Fruit fly (Drosophila melanogaster) whole organism, prepupa: ENCODE data around the gene CG7840.
A peak's percentile ranks its signal among the peaks of the same experiment; 100 is the strongest.

Experiments
- Blimp-1 ChIP-seq: fragments of 200-800 bp; sonication (Bioruptor generic); optimal IDR thresholded peaks from 3 replicates; lab custom pipeline; 2017; ENCODE audit warnings: missing biosample characterization, missing genetic modification characterization, mild to moderate bottlenecking, moderate library complexity, missing genetic modification reagents
- CG10631 ChIP-seq: fragments of 200-800 bp; sonication (Bioruptor generic); optimal IDR thresholded peaks from 2 replicates; lab custom pipeline; 2016; ENCODE audit warnings: missing biosample characterization, missing genetic modification characterization
- CG10669 ChIP-seq: fragments of 200-800 bp; sonication (Bioruptor generic); optimal IDR thresholded peaks from 3 replicates; lab custom pipeline; 2018; ENCODE audit warnings: missing biosample characterization, mild to moderate bottlenecking, missing genetic modification characterization, moderate library complexity
- CG11762 ChIP-seq: fragments of 200-800 bp; sonication (Bioruptor generic); optimal IDR thresholded peaks from 3 replicates; lab custom pipeline; 2016; ENCODE audit warnings: missing biosample characterization, missing genetic modification characterization; ENCODE audit not compliant: insufficient read depth
- CG11902 ChIP-seq: fragments of 200-800 bp; sonication (Bioruptor generic); optimal IDR thresholded peaks from 3 replicates; lab custom pipeline; 2016; ENCODE audit warnings: missing biosample characterization, missing genetic modification characterization
- CG1621 ChIP-seq: fragments of 200-800 bp; sonication (Bioruptor generic); optimal IDR thresholded peaks from 3 replicates; lab custom pipeline; 2018; ENCODE audit warnings: missing biosample characterization, mild to moderate bottlenecking, missing genetic modification characterization
- CG16779 ChIP-seq: fragments of 200-800 bp; sonication (Bioruptor generic); optimal IDR thresholded peaks from 3 replicates; lab custom pipeline; 2017; ENCODE audit warnings: missing biosample characterization, mild to moderate bottlenecking, missing genetic modification characterization
- CG31627 ChIP-seq: fragments of 200-800 bp; sonication (Bioruptor generic); optimal IDR thresholded peaks from 3 replicates; lab custom pipeline; 2016; ENCODE audit warnings: missing biosample characterization, missing genetic modification characterization
- CG32006 ChIP-seq: fragments of 200-800 bp; sonication (Bioruptor generic); optimal IDR thresholded peaks from 3 replicates; lab custom pipeline; 2017; ENCODE audit warnings: missing biosample characterization, mild to moderate bottlenecking, missing genetic modification characterization
- CG34406 ChIP-seq: fragments of 200-800 bp; sonication (Bioruptor generic); optimal IDR thresholded peaks from 3 replicates; lab custom pipeline; 2016; ENCODE audit warnings: missing biosample characterization, missing genetic modification characterization
- CG4318 ChIP-seq: fragments of 200-800 bp; sonication (Bioruptor generic); optimal IDR thresholded peaks from 3 replicates; lab custom pipeline; 2017; ENCODE audit warnings: missing biosample characterization, mild to moderate bottlenecking, missing genetic modification characterization
- CG6163 ChIP-seq: fragments of 200-800 bp; sonication (Bioruptor generic); IDR thresholded peaks from 3 replicates; pipeline ENCODE4 v1.3.6; 2022; ENCODE audit warnings: missing biosample characterization, missing genetic modification characterization
- CG6276 ChIP-seq: fragments of 200-800 bp; sonication (Bioruptor generic); optimal IDR thresholded peaks from 2 replicates; lab custom pipeline; 2017; ENCODE audit warnings: missing biosample characterization, mild to moderate bottlenecking, missing genetic modification characterization
- CG6792 ChIP-seq: fragments of 200-800 bp; sonication (Bioruptor generic); optimal IDR thresholded peaks from 3 replicates; lab custom pipeline; 2016; ENCODE audit warnings: missing biosample characterization, missing genetic modification characterization
- CG6854 ChIP-seq: fragments of 200-800 bp; sonication (Bioruptor generic); optimal IDR thresholded peaks from 2 replicates; lab custom pipeline; 2017; ENCODE audit warnings: missing biosample characterization, mild to moderate bottlenecking, missing genetic modification characterization
- CG7368 ChIP-seq: fragments of 200-800 bp; sonication (Bioruptor generic); optimal IDR thresholded peaks from 3 replicates; lab custom pipeline; 2016; ENCODE audit warnings: missing biosample characterization, missing genetic modification characterization
- CG8319 ChIP-seq: fragments of 200-800 bp; sonication (Bioruptor generic); optimal IDR thresholded peaks from 3 replicates; lab custom pipeline; 2016; ENCODE audit warnings: missing biosample characterization, missing genetic modification characterization
- CG9139 ChIP-seq: fragments of 200-800 bp; sonication (Bioruptor generic); optimal IDR thresholded peaks from 3 replicates; lab custom pipeline; 2017; ENCODE audit warnings: missing biosample characterization, mild to moderate bottlenecking, missing genetic modification characterization
- Eip75B ChIP-seq: fragments of 200-800 bp; sonication (Bioruptor generic); optimal IDR thresholded peaks from 3 replicates; lab custom pipeline; 2016; ENCODE audit warnings: missing biosample characterization, missing genetic modification characterization
- Eip78C ChIP-seq: fragments of 200-800 bp; sonication (Bioruptor generic); peaks from one replicate; lab custom pipeline; 2016; ENCODE audit warnings: missing biosample characterization, missing genetic modification characterization
- Ets96B ChIP-seq: fragments of 200-800 bp; optimal IDR thresholded peaks from 2 replicates; lab custom pipeline; 2019; ENCODE audit warnings: missing biosample characterization, mild to moderate bottlenecking, missing genetic modification characterization, moderate library complexity
- Gug ChIP-seq: fragments of 200-800 bp; sonication (Bioruptor generic); IDR thresholded peaks from 2 replicates; pipeline ENCODE4 v1.3.6; 2022; ENCODE audit warnings: missing biosample characterization, missing genetic modification characterization
- Hr38 ChIP-seq: sonication (Bioruptor generic); optimal IDR thresholded peaks from 2 replicates; lab custom pipeline; 2016; ENCODE audit warnings: missing biosample characterization, missing genetic modification characterization
- Hr4 ChIP-seq: fragments of 200-800 bp; sonication (Bioruptor generic); optimal IDR thresholded peaks from 3 replicates; lab custom pipeline; 2016; ENCODE audit warnings: missing biosample characterization, missing genetic modification characterization
- Lpt ChIP-seq: fragments of 200-800 bp; sonication (Bioruptor generic); optimal IDR thresholded peaks from 3 replicates; lab custom pipeline; 2016; ENCODE audit warnings: missing biosample characterization, missing genetic modification characterization
- Met ChIP-seq: fragments of 200-800 bp; sonication (Bioruptor generic); optimal IDR thresholded peaks from 3 replicates; lab custom pipeline; 2016; ENCODE audit warnings: missing biosample characterization, missing genetic modification characterization
- Sox102F ChIP-seq: fragments of 200-800 bp; sonication (Bioruptor generic); optimal IDR thresholded peaks from 2 replicates; lab custom pipeline; 2016; ENCODE audit warnings: missing biosample characterization, mild to moderate bottlenecking, missing genetic modification characterization
- Sox14 ChIP-seq: fragments of 200-800 bp; sonication (Bioruptor generic); optimal IDR thresholded peaks from 3 replicates; lab custom pipeline; 2016; ENCODE audit warnings: missing biosample characterization, missing genetic modification characterization
- Sox15 ChIP-seq: fragments of 200-800 bp; sonication (Bioruptor generic); optimal IDR thresholded peaks from 3 replicates; lab custom pipeline; 2016; ENCODE audit warnings: missing biosample characterization, missing genetic modification characterization
- acj6 ChIP-seq: fragments of 200-800 bp; sonication (Bioruptor generic); optimal IDR thresholded peaks from 3 replicates; lab custom pipeline; 2016; ENCODE audit warnings: missing biosample characterization, missing genetic modification characterization
- cyc ChIP-seq: fragments of 200-800 bp; sonication (Bioruptor generic); optimal IDR thresholded peaks from 3 replicates; lab custom pipeline; 2016; ENCODE audit warnings: missing biosample characterization, missing genetic modification characterization
- eg ChIP-seq: fragments of 200-800 bp; sonication (Bioruptor generic); IDR thresholded peaks from 3 replicates; pipeline ENCODE4 v1.3.6; 2022; ENCODE audit warnings: missing biosample characterization, missing genetic modification characterization
- esn ChIP-seq: fragments of 200-800 bp; sonication (Bioruptor generic); optimal IDR thresholded peaks from 2 replicates; lab custom pipeline; 2016; ENCODE audit warnings: missing biosample characterization, mild to moderate bottlenecking, missing genetic modification characterization, moderate library complexity
- fd59A ChIP-seq: fragments of 200-800 bp; sonication (Bioruptor generic); optimal IDR thresholded peaks from 2 replicates; lab custom pipeline; 2017; ENCODE audit warnings: missing biosample characterization, mild to moderate bottlenecking, missing genetic modification characterization, missing genetic modification reagents
- fd85E ChIP-seq: fragments of 200-800 bp; sonication (Bioruptor generic); optimal IDR thresholded peaks from 3 replicates; lab custom pipeline; 2016; ENCODE audit warnings: missing biosample characterization, missing genetic modification characterization
- fkh ChIP-seq: fragments of 200-800 bp; sonication (Bioruptor generic); optimal IDR thresholded peaks from 3 replicates; lab custom pipeline; 2017; ENCODE audit warnings: missing biosample characterization, mild to moderate bottlenecking, missing genetic modification characterization, moderate library complexity
- lz ChIP-seq: fragments of 200-800 bp; sonication (Bioruptor generic); optimal IDR thresholded peaks from 3 replicates; lab custom pipeline; 2016; ENCODE audit warnings: missing biosample characterization, missing genetic modification characterization
- net ChIP-seq: fragments of 200-800 bp; sonication (Bioruptor generic); optimal IDR thresholded peaks from 3 replicates; lab custom pipeline; 2016; ENCODE audit warnings: missing biosample characterization, missing genetic modification characterization
- pdm3 ChIP-seq: fragments of 200-800 bp; sonication (Bioruptor generic); optimal IDR thresholded peaks from 3 replicates; lab custom pipeline; 2016; ENCODE audit warnings: missing biosample characterization, missing genetic modification characterization
- salr ChIP-seq, 2 experiments: fragments of 200-800 bp; sonication (Bioruptor generic); optimal IDR thresholded peaks; 3 replicates each; lab custom pipeline; 2016 to 2018; ENCODE audit warnings: missing biosample characterization in 2 of 2, missing genetic modification characterization in 2 of 2, mild to moderate bottlenecking in 1 of 2
- spab ChIP-seq: fragments of 200-800 bp; sonication (Bioruptor generic); optimal IDR thresholded peaks from 2 replicates; lab custom pipeline; 2017; ENCODE audit warnings: missing biosample characterization, mild to moderate bottlenecking, missing genetic modification characterization, missing genetic modification reagents
- ss ChIP-seq, 2 experiments: fragments of 200-800 bp; sonication (Bioruptor generic); optimal IDR thresholded peaks; 2 replicates in 1 of 2; 3 replicates in 1 of 2; lab custom pipeline; 2017 to 2018; ENCODE audit warnings: mild to moderate bottlenecking in 2 of 2, missing biosample characterization in 2 of 2, missing genetic modification characterization in 2 of 2, moderate library complexity in 1 of 2
- svp ChIP-seq: fragments of 200-800 bp; sonication (Bioruptor generic); peaks from one replicate; lab custom pipeline; 2016; ENCODE audit warnings: missing biosample characterization, missing genetic modification characterization
- topi ChIP-seq: fragments of 200-800 bp; sonication (Bioruptor generic); optimal IDR thresholded peaks from 3 replicates; lab custom pipeline; 2016; ENCODE audit warnings: missing biosample characterization, missing genetic modification characterization
- vri ChIP-seq: fragments of 200-800 bp; sonication (Bioruptor generic); optimal IDR thresholded peaks from 3 replicates; lab custom pipeline; 2016; ENCODE audit warnings: missing biosample characterization, mild to moderate bottlenecking, missing genetic modification characterization

CG7840 gene

dm6 chr2L:8311091-8311490, 5.7 kb downstream of the CG7840 start, which contains the start of the genes CG7810 and CG7806 (continued):
- TF ChIP-seq acj6 (GFP tag; lab: Kevin White, UChicago) (peak; percentile 91), svp (no peak), CG8319 (GFP tag; lab: Kevin White, UChicago) (peak; percentile 85), CG32006 (GFP tag; lab: Kevin White, UChicago) (no peak), fkh (peak; percentile 95), topi (GFP tag; lab: Kevin White, UChicago) (peak; percentile 89), CG6792 (GFP tag; lab: Kevin White, UChicago) (peak; percentile 90), Eip75B (GFP tag; lab: Kevin White, UChicago) (no peak), CG31627 (peak; percentile 94), CG6163 (GFP tag; lab: Robert Waterston, UW) (peak; percentile 96), pdm3 (GFP tag; lab: Kevin White, UChicago) (no peak), Hr4 (no peak), Lpt (GFP tag; lab: Kevin White, UChicago) (peak; percentile 80), cyc (GFP tag; lab: Kevin White, UChicago) (peak; percentile 84), CG10669 (no peak), fd59A (peak; percentile 73), Hr38 (GFP tag; lab: Kevin White, UChicago) (peak; percentile 37), net (GFP tag; lab: Kevin White, UChicago) (no peak), CG6276 (GFP tag; lab: Kevin White, UChicago) (no peak), vri (GFP tag; lab: Kevin White, UChicago) (no peak), CG9139 (GFP tag; lab: Kevin White, UChicago) (no peak), spab (GFP tag; lab: Kevin White, UChicago) (no peak), CG7368 (GFP tag; lab: Kevin White, UChicago) (no peak), CG16779 (tag; lab: Kevin White, UChicago) (no peak), lz (GFP tag; lab: Kevin White, UChicago) (peak; percentile 92), CG11762 (peak; percentile 82), CG4318 (GFP tag; lab: Kevin White, UChicago) (no peak), eg (GFP tag; lab: Robert Waterston, UW) (no peak; the same call in 1 of the 3 replicates), CG10631 (GFP tag; lab: Kevin White, UChicago) (peak; percentile 92)

- no peak for TF ChIP-seq CG9139 (GFP tag; lab: Kevin White, UChicago)
- no peak for TF ChIP-seq CG34406 (GFP tag; lab: Kevin White, UChicago)
- TF ChIP-seq fd85E (GFP tag; lab: Kevin White, UChicago), result no peak
- no peak for TF ChIP-seq eg (GFP tag; lab: Robert Waterston, UW)
- TF ChIP-seq CG1621 (tag; lab: Kevin White, UChicago), result no peak
- TF ChIP-seq vri (GFP tag; lab: Kevin White, UChicago), result no peak
- TF ChIP-seq net (GFP tag; lab: Kevin White, UChicago), result no peak
- TF ChIP-seq fkh, result no peak
- TF ChIP-seq Sox14 (GFP tag; lab: Kevin White, UChicago), result no peak
Observed at dm6 chr2L:8311741-8312140, 6.4 kb downstream of the CG7840 start.

dm6 chr2L:8319858-8320525, 14.6 kb downstream of the CG7840 start, which contains the start of the genes mtsh and strat:
Gene mtsh, minus strand, starts transcription at chr2L:8319908.
Gene strat, plus strand, starts transcription at chr2L:8320328.
- TF ChIP-seq Sox102F (GFP tag; lab: Kevin White, UChicago) (no peak), CG6792 (GFP tag; lab: Kevin White, UChicago) (no peak), esn (GFP tag; lab: Kevin White, UChicago) (peak; percentile 64), Hr38 (GFP tag; lab: Kevin White, UChicago) (no peak), acj6 (GFP tag; lab: Kevin White, UChicago) (peak; percentile 40), CG9139 (GFP tag; lab: Kevin White, UChicago) (peak; percentile 6), ss (GFP tag; optimal IDR thresholded peaks at IDR 0.05; lab: Kevin White, UChicago) (no peak), lz (GFP tag; lab: Kevin White, UChicago) (peak; percentile 47), CG8319 (GFP tag; lab: Kevin White, UChicago) (peak; percentile 30), cyc (GFP tag; lab: Kevin White, UChicago) (peak; percentile 58), Sox15 (no peak), Blimp-1 (GFP tag; lab: Kevin White, UChicago) (peak; percentile 22), CG11762 (peak; percentile 21), topi (GFP tag; lab: Kevin White, UChicago) (peak; percentile 65), fkh (peak; percentile 41), eg (GFP tag; lab: Robert Waterston, UW) (peak; percentile 53; the same call in 2 of the 3 replicates), CG1621 (tag; lab: Kevin White, UChicago) (no peak), Ets96B (no peak), CG10631 (GFP tag; lab: Kevin White, UChicago) (peak; percentile 3), CG11902 (GFP tag; lab: Kevin White, UChicago) (no peak), Gug (GFP tag; lab: Robert Waterston, UW) (no peak), Met (no peak), CG6854 (GFP tag; lab: Kevin White, UChicago) (peak; percentile 57), Eip78C (GFP tag; lab: Kevin White, UChicago) (peak; percentile 81), salr (GFP tag; optimal IDR thresholded peaks at IDR 0.05; lab: Kevin White, UChicago) (peak in 1 of 2 experiments; percentile 32)
